Worm (Caenorhabditis elegans) whole organism, early embryonic: ENCODE data around the gene pros-1.

ENCODE experiments used
- B0310.2 ChIP-seq: sonication (generic microtip); optimal IDR thresholded peaks from 2 replicates; lab custom pipeline; 2016; ENCODE audit warnings: mild to moderate bottlenecking, missing genetic modification characterization, missing compliant biosample characterization
- F13C5.2 ChIP-seq: sonication (generic microtip); optimal IDR thresholded peaks from 2 replicates; lab custom pipeline; 2017; ENCODE audit warnings: mild to moderate bottlenecking, missing genetic modification characterization, inconsistent platforms, missing compliant biosample characterization
- ama-1 ChIP-seq: fragments of 150-350 bp; optimal IDR thresholded peaks from 2 replicates; lab custom pipeline; 2014
- ceh-36 ChIP-seq: sonication (generic microtip); optimal IDR thresholded peaks from 2 replicates; lab custom pipeline; 2016; ENCODE audit warnings: missing genetic modification characterization, inconsistent platforms, missing compliant biosample characterization
- flt-1 ChIP-seq: fragments of 200-800 bp; sonication (Bioruptor generic); IDR thresholded peaks from 2 replicates; pipeline ENCODE4 v1.3.6; 2022; ENCODE audit warnings: missing genetic modification characterization, missing compliant biosample characterization
- hmbx-1 ChIP-seq: sonication (generic microtip); optimal IDR thresholded peaks from 2 replicates; lab custom pipeline; 2016; ENCODE audit warnings: mild to moderate bottlenecking, missing genetic modification characterization, missing compliant biosample characterization
- tbx-11 ChIP-seq: fragments of 200-800 bp; sonication (Bioruptor generic); IDR thresholded peaks from 2 replicates; pipeline ENCODE4 v1.3.6; 2022; ENCODE audit warnings: missing genetic modification characterization, missing compliant biosample characterization
- tra-4 ChIP-seq: sonication (generic microtip); optimal IDR thresholded peaks from 2 replicates; lab custom pipeline; 2017; ENCODE audit warnings: missing genetic modification characterization, missing compliant biosample characterization

ce11 chrIII:8029487-8029886, 37.6 kb upstream of the pros-1 start, which contains the start of gene F44B9.8:
- TF ChIP-seq flt-1 (GFP tag; lab: Robert Waterston, UW) (no peak), ceh-36 (no peak), ama-1 (lab: Kevin White, UChicago) (no peak), F13C5.2 (tag; lab: Kevin White, UChicago) (no peak), tbx-11 (no peak), B0310.2 (tag; lab: Kevin White, UChicago) (no peak), hmbx-1 (tag; lab: Kevin White, UChicago) (no peak), tra-4 (tag; lab: Kevin White, UChicago) (no peak)
